Fruit fly (Drosophila melanogaster): ENCODE results near the gene cal1.

Gene cal1

DNA sequence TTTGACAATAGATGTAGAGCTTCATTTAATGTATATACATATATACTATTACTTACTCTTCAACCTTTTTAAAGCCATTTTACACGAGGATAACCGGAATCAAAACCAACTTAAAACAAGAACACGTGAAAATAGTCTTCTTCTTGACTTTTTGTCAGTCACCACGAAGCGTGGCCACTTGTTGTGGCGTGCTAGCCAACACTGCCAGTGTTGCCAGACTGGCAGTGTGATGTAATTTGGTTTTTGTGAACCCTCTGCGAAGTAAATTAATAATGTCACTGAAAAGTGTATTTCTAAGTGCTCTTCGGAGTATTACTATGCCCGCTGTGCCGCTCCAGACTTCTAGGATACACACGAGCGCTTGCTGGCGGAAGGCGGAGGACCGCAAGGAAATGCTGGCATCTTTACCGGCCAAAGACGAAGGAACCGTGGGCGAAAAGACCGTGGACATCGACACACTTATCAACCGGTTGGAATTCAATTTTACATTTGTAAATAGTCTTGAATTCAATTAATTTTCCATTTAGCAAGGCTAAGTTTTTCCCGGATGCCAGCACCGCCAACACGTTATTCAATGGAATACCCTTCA is 15.5 kb upstream of the cal1 start, which contains the start of the genes Ns1 and mRpS11:
TSS of gene Ns1 (minus strand) at position 150 of the 589 bp plus-strand sequence.
TSS of gene mRpS11 (plus strand) at position 207 of the 589 bp plus-strand sequence.
- TF ChIP-seq Snoo (tag; optimal IDR thresholded peaks at IDR 0.05) (peak; percentile 19), CG12605 (GFP tag; IDR thresholded peaks at IDR 0.05) (peak; percentile 71; the same call in 1 of the 2 replicates), CG4496 (GFP tag; IDR thresholded peaks at IDR 0.05) (no peak; the same call in 2 of the 3 replicates), CG9948 (tag; optimal IDR thresholded peaks at IDR 0.05) (no peak), Pif1A (GFP tag; optimal IDR thresholded peaks at IDR 0.05) (no peak), CG34367 (tag; optimal IDR thresholded peaks at IDR 0.05) (no peak), CG17806 (tag; optimal IDR thresholded peaks at IDR 0.05) (no peak), D1 (tag; optimal IDR thresholded peaks at IDR 0.05) (no peak), Ets98B (GFP tag; IDR thresholded peaks at IDR 0.05) (no peak), CG8301 (tag; optimal IDR thresholded peaks at IDR 0.05) (no peak), rn (GFP tag; IDR thresholded peaks at IDR 0.05) (no peak), EcR (GFP tag; optimal IDR thresholded peaks at IDR 0.05) (no peak), CG32121 (GFP tag; IDR thresholded peaks at IDR 0.05) (no peak), CG14655 (GFP tag; optimal IDR thresholded peaks at IDR 0.05) (no peak), CG10348 (GFP tag; IDR thresholded peaks at IDR 0.05) (no peak)

dm6 chr3R:17077968-17078417 is 10.1 kb upstream of the cal1 start:
- TF ChIP-seq CG4496 (GFP tag; IDR thresholded peaks at IDR 0.05) (peak; percentile 51; the same call in 1 of the 3 replicates), Pif1A (GFP tag; optimal IDR thresholded peaks at IDR 0.05) (no peak), D1 (tag; optimal IDR thresholded peaks at IDR 0.05) (no peak), CG17806 (tag; optimal IDR thresholded peaks at IDR 0.05) (no peak), Snoo (tag; optimal IDR thresholded peaks at IDR 0.05) (no peak), EcR (GFP tag; optimal IDR thresholded peaks at IDR 0.05) (peak; percentile 88), CG10348 (GFP tag; IDR thresholded peaks at IDR 0.05) (no peak), CG32121 (GFP tag; IDR thresholded peaks at IDR 0.05) (0 out of 2 replicates have a peak, but pooled peaks have one; percentile 15), fd96Ca (GFP tag; IDR thresholded peaks at IDR 0.05) (peak; percentile 33; the same call in 1 of the 3 replicates), CG15710 (tag; optimal IDR thresholded peaks at IDR 0.05) (no peak), CG8301 (tag; optimal IDR thresholded peaks at IDR 0.05) (no peak), CG12605 (GFP tag; IDR thresholded peaks at IDR 0.05) (peak; percentile 52), Ets98B (GFP tag; IDR thresholded peaks at IDR 0.05) (peak; percentile 23; the same call in 1 of the 2 replicates), CG14655 (GFP tag; optimal IDR thresholded peaks at IDR 0.05) (no peak)

- peak; percentile 12; the same call in 1 of the 2 replicates for TF ChIP-seq Ets98B (GFP tag; IDR thresholded peaks at IDR 0.05)
- TF ChIP-seq CG13204 (GFP tag; optimal IDR thresholded peaks at IDR 0.05): peak; percentile 8
- no peak for TF ChIP-seq CG14655 (GFP tag; optimal IDR thresholded peaks at IDR 0.05)
- no peak for TF ChIP-seq CG17806 (tag; optimal IDR thresholded peaks at IDR 0.05)
- TF ChIP-seq rn (GFP tag; IDR thresholded peaks at IDR 0.05): no peak
- TF ChIP-seq CG4496 (GFP tag; IDR thresholded peaks at IDR 0.05): peak; percentile 44; the same call in 1 of the 3 replicates
- peak; percentile 36; the same call in 1 of the 2 replicates for TF ChIP-seq CG12605 (GFP tag; IDR thresholded peaks at IDR 0.05)
- TF ChIP-seq Pif1A (GFP tag; optimal IDR thresholded peaks at IDR 0.05): peak; percentile 8
- TF ChIP-seq Pif1B (GFP tag; optimal IDR thresholded peaks at IDR 0.05): peak; percentile 21
- TF ChIP-seq gl (tag; optimal IDR thresholded peaks at IDR 0.05): peak; percentile 65
- TF ChIP-seq EcR (GFP tag; optimal IDR thresholded peaks at IDR 0.05): peak; percentile 96
- no peak for TF ChIP-seq CG9948 (tag; optimal IDR thresholded peaks at IDR 0.05)
- TF ChIP-seq D1 (tag; optimal IDR thresholded peaks at IDR 0.05): peak; percentile 57
These were observed 8.9 kb upstream of the cal1 start for dm6 chr3R:17078961-17079858.

DNA sequence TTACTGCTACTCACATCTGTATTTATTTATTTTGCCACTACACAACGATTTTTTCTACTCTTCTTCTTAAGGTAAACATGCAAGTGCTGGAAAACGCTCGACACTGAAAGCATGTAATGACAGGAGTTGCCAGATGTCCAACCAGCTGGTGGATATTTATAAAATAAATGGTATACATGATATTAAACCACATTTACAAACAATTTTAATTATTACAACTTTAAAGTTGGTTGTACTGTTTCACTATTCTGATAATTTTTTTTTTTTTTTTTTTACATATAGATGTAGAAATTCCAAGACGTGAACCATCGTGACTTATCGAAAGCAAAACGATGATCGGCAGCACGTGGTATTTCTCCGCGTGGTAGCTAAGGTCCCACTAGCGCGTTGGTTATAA is 8.2 kb upstream of the cal1 start, which contains the start of the genes Keap1 and kuk:
TSS of gene Keap1 (minus strand) at position 87 of the 397 bp plus-strand sequence.
TSS of gene kuk (plus strand) at position 386 of the 397 bp plus-strand sequence.
- no peak for TF ChIP-seq gl (tag; optimal IDR thresholded peaks at IDR 0.05)
- no peak for TF ChIP-seq CG8301 (tag; optimal IDR thresholded peaks at IDR 0.05)
- TF ChIP-seq CG13204 (GFP tag; optimal IDR thresholded peaks at IDR 0.05): no peak
- peak; percentile 7 for TF ChIP-seq CG9948 (tag; optimal IDR thresholded peaks at IDR 0.05)
- TF ChIP-seq Ets98B (GFP tag; IDR thresholded peaks at IDR 0.05): peak; percentile 22; the same call in 1 of the 2 replicates
- TF ChIP-seq CG12605 (GFP tag; IDR thresholded peaks at IDR 0.05): no peak
- TF ChIP-seq rn (GFP tag; IDR thresholded peaks at IDR 0.05): 0 out of 2 replicates have a peak, but pooled peaks have one; percentile 16
- no peak for TF ChIP-seq CG34367 (tag; optimal IDR thresholded peaks at IDR 0.05)
- peak; percentile 48 for TF ChIP-seq CG15710 (tag; optimal IDR thresholded peaks at IDR 0.05)
- no peak for TF ChIP-seq EcR (GFP tag; optimal IDR thresholded peaks at IDR 0.05)
- TF ChIP-seq Pif1B (GFP tag; optimal IDR thresholded peaks at IDR 0.05): no peak
- TF ChIP-seq fd96Ca (GFP tag; IDR thresholded peaks at IDR 0.05): no peak
- TF ChIP-seq CG8159 (tag; optimal IDR thresholded peaks at IDR 0.05): peak; percentile 17
- peak; percentile 69; the same call in 2 of the 3 replicates for TF ChIP-seq CG4496 (GFP tag; IDR thresholded peaks at IDR 0.05)
- no peak for TF ChIP-seq CG17806 (tag; optimal IDR thresholded peaks at IDR 0.05)
- peak; percentile 13 for TF ChIP-seq CG14655 (GFP tag; optimal IDR thresholded peaks at IDR 0.05)
- TF ChIP-seq CG32121 (GFP tag; IDR thresholded peaks at IDR 0.05): no peak
- no peak for TF ChIP-seq D1 (tag; optimal IDR thresholded peaks at IDR 0.05)
- no peak for TF ChIP-seq CG10348 (GFP tag; IDR thresholded peaks at IDR 0.05)
- TF ChIP-seq Pif1A (GFP tag; optimal IDR thresholded peaks at IDR 0.05): no peak
- peak; percentile 3 for TF ChIP-seq Snoo (tag; optimal IDR thresholded peaks at IDR 0.05)
